Worm (Caenorhabditis elegans) whole organism, young adult: ENCODE results near the gene T14B4.1.

Source experiments
- B0336.3 ChIP-seq: fragments of 200-800 bp; sonication (Bioruptor generic); IDR thresholded peaks from 2 replicates; pipeline ENCODE4 v1.3.6; 2022; ENCODE audit warnings: missing genetic modification characterization, missing compliant biosample characterization
- D2030.7 ChIP-seq: fragments of 200-800 bp; sonication (Bioruptor generic); IDR thresholded peaks from 2 replicates; pipeline ENCODE4 v1.3.6; 2022; ENCODE audit warnings: missing genetic modification reagents, missing genetic modification characterization, missing compliant biosample characterization
- F10E7.11 ChIP-seq: sonication (generic microtip); optimal IDR thresholded peaks from 2 replicates; lab custom pipeline; 2017; ENCODE audit warnings: mild to moderate bottlenecking, missing genetic modification characterization, moderate library complexity, missing compliant biosample characterization
- F23B12.7 ChIP-seq: sonication (generic microtip); optimal IDR thresholded peaks from 2 replicates; lab custom pipeline; 2017; ENCODE audit warnings: missing genetic modification characterization, mild to moderate bottlenecking, missing compliant biosample characterization, antibody characterized with exemption, moderate library complexity; ENCODE audit not compliant: insufficient read depth
- F33H1.4 ChIP-seq: fragments of 200-800 bp; sonication (Bioruptor generic); IDR thresholded peaks from 2 replicates; pipeline ENCODE4 v1.3.6; 2022; ENCODE audit warnings: missing genetic modification reagents, missing genetic modification characterization, missing compliant biosample characterization
- F57A8.1 ChIP-seq: fragments of 200-800 bp; sonication (Bioruptor generic); optimal IDR thresholded peaks from 2 replicates; lab custom pipeline; 2018; ENCODE audit warnings: mild to moderate bottlenecking, missing genetic modification characterization, moderate library complexity, missing compliant biosample characterization
- K12H6.12 ChIP-seq: fragments of 200-800 bp; sonication (Bioruptor generic); optimal IDR thresholded peaks from 2 replicates; lab custom pipeline; 2018; ENCODE audit warnings: mild to moderate bottlenecking, missing genetic modification characterization, missing compliant biosample characterization
- T26A5.8 ChIP-seq: sonication (generic microtip); optimal IDR thresholded peaks from 2 replicates; lab custom pipeline; 2016; ENCODE audit warnings: missing genetic modification characterization, missing compliant biosample characterization
- ZK185.1 ChIP-seq: sonication (generic microtip); optimal IDR thresholded peaks from 2 replicates; lab custom pipeline; 2016; ENCODE audit warnings: mild to moderate bottlenecking, missing genetic modification characterization, missing compliant biosample characterization; ENCODE audit not compliant: poor library complexity, severe bottlenecking
- aptf-2 ChIP-seq: fragments of 200-800 bp; sonication (Bioruptor generic); conservative IDR thresholded peaks from 2 replicates; pipeline ENCODE4 v1.3.6; 2022; ENCODE audit warnings: missing genetic modification reagents, missing genetic modification characterization, missing compliant biosample characterization
- athp-1 ChIP-seq: sonication (generic microtip); optimal IDR thresholded peaks from 2 replicates; lab custom pipeline; 2017; ENCODE audit warnings: mild to moderate bottlenecking, missing genetic modification characterization, missing compliant biosample characterization
- attf-3 ChIP-seq: fragments of 200-800 bp; sonication (Bioruptor generic); conservative IDR thresholded peaks from 2 replicates; pipeline ENCODE4 v1.3.6; 2022; ENCODE audit warnings: missing genetic modification reagents, missing genetic modification characterization, missing compliant biosample characterization
- attf-5 ChIP-seq: fragments of 200-800 bp; sonication (Bioruptor generic); optimal IDR thresholded peaks from 2 replicates; lab custom pipeline; 2018; ENCODE audit warnings: mild to moderate bottlenecking, missing genetic modification characterization, missing compliant biosample characterization
- bed-1 ChIP-seq: fragments of 200-800 bp; sonication (Bioruptor generic); IDR thresholded peaks from 2 replicates; pipeline ENCODE4 v1.3.6; 2022; ENCODE audit warnings: missing genetic modification reagents, missing genetic modification characterization, missing compliant biosample characterization
- bed-2 ChIP-seq: fragments of 200-800 bp; sonication (Bioruptor generic); IDR thresholded peaks from 2 replicates; pipeline ENCODE4 v1.3.6; 2022; ENCODE audit warnings: missing genetic modification reagents, missing genetic modification characterization, missing compliant biosample characterization
- ceh-100 ChIP-seq: fragments of 200-800 bp; sonication (Bioruptor generic); IDR thresholded peaks from 2 replicates; pipeline ENCODE4 v1.3.6; 2022; ENCODE audit warnings: missing genetic modification reagents, missing genetic modification characterization, missing compliant biosample characterization
- ceh-27 ChIP-seq: fragments of 200-800 bp; sonication (Bioruptor generic); optimal IDR thresholded peaks from 2 replicates; lab custom pipeline; 2018; ENCODE audit warnings: mild to moderate bottlenecking, missing genetic modification characterization, moderate library complexity, missing compliant biosample characterization
- dpff-1 ChIP-seq: sonication (generic microtip); optimal IDR thresholded peaks from 2 replicates; lab custom pipeline; 2017; ENCODE audit warnings: mild to moderate bottlenecking, missing genetic modification characterization, missing compliant biosample characterization
- dpl-1 ChIP-seq: fragments of 150-350 bp; optimal IDR thresholded peaks from 2 replicates; lab custom pipeline; 2014; ENCODE audit warnings: missing biosample characterization, missing genetic modification reagents, missing genetic modification characterization
- egl-44 ChIP-seq: fragments of 200-800 bp; sonication (Bioruptor generic); IDR thresholded peaks from 2 replicates; pipeline ENCODE4 v1.3.6; 2022; ENCODE audit warnings: missing genetic modification reagents, missing genetic modification characterization, missing compliant biosample characterization
- egrh-3 ChIP-seq: fragments of 200-800 bp; sonication (Bioruptor generic); IDR thresholded peaks from 2 replicates; pipeline ENCODE4 v1.3.6; 2022; ENCODE audit warnings: missing genetic modification reagents, missing genetic modification characterization, missing compliant biosample characterization
- ets-4 ChIP-seq: fragments of 200-800 bp; sonication (Bioruptor generic); optimal IDR thresholded peaks from 2 replicates; lab custom pipeline; 2018; ENCODE audit warnings: mild to moderate bottlenecking, missing genetic modification characterization, missing compliant biosample characterization
- hlh-26 ChIP-seq: fragments of 200-800 bp; sonication (Bioruptor generic); conservative IDR thresholded peaks from 2 replicates; pipeline ENCODE4 v1.3.6; 2022; ENCODE audit warnings: missing genetic modification reagents, missing genetic modification characterization, missing compliant biosample characterization
- hmg-1.2 ChIP-seq: fragments of 200-800 bp; sonication (Bioruptor generic); IDR thresholded peaks from 2 replicates; pipeline ENCODE4 v1.3.6; 2022; ENCODE audit warnings: missing genetic modification reagents, missing genetic modification characterization, missing compliant biosample characterization
- hmg-20 ChIP-seq: fragments of 200-800 bp; sonication (Bioruptor generic); IDR thresholded peaks from 2 replicates; pipeline ENCODE4 v1.3.6; 2022; ENCODE audit warnings: missing genetic modification reagents, missing genetic modification characterization, missing compliant biosample characterization
- lin-26 ChIP-seq: fragments of 200-800 bp; sonication (Bioruptor generic); IDR thresholded peaks from 2 replicates; pipeline ENCODE4 v1.3.6; 2022; ENCODE audit warnings: missing genetic modification reagents, missing genetic modification characterization, missing compliant biosample characterization
- lin-54 ChIP-seq: fragments of 200-800 bp; sonication (Bioruptor generic); optimal IDR thresholded peaks from 2 replicates; lab custom pipeline; 2018; ENCODE audit warnings: mild to moderate bottlenecking, missing genetic modification characterization, missing compliant biosample characterization
- lir-1 ChIP-seq: fragments of 200-800 bp; sonication (Bioruptor generic); conservative IDR thresholded peaks from 2 replicates; pipeline ENCODE4 v1.3.6; 2022; ENCODE audit warnings: missing genetic modification reagents, missing genetic modification characterization, missing compliant biosample characterization
- lsy-27 ChIP-seq: sonication (generic microtip); optimal IDR thresholded peaks from 2 replicates; lab custom pipeline; 2017; ENCODE audit warnings: missing genetic modification characterization, mild to moderate bottlenecking, missing compliant biosample characterization, antibody characterized with exemption, missing genotype, borderline replicate concordance; ENCODE audit not compliant: insufficient read depth
- madf-3 ChIP-seq: fragments of 200-800 bp; sonication (Bioruptor generic); IDR thresholded peaks from 2 replicates; pipeline ENCODE4 v1.3.6; 2022; ENCODE audit warnings: missing genetic modification reagents, missing genetic modification characterization, missing compliant biosample characterization
- madf-6 ChIP-seq: fragments of 200-800 bp; sonication (Bioruptor generic); IDR thresholded peaks from 2 replicates; pipeline ENCODE4 v1.3.6; 2022; ENCODE audit warnings: missing genetic modification reagents, missing genetic modification characterization, missing compliant biosample characterization
- mcd-1 ChIP-seq: fragments of 200-800 bp; sonication (Bioruptor generic); IDR thresholded peaks from 2 replicates; pipeline ENCODE4 v1.3.6; 2022; ENCODE audit warnings: missing genetic modification reagents, missing genetic modification characterization, missing compliant biosample characterization
- mel-28 ChIP-seq: sonication (generic microtip); optimal IDR thresholded peaks from 2 replicates; lab custom pipeline; 2016; ENCODE audit warnings: borderline replicate concordance, mild to moderate bottlenecking, missing genetic modification characterization, missing compliant biosample characterization
- nfyb-1 ChIP-seq: fragments of 200-800 bp; sonication (Bioruptor generic); IDR thresholded peaks from 2 replicates; pipeline ENCODE4 v1.3.6; 2022; ENCODE audit warnings: missing genetic modification reagents, missing genetic modification characterization, missing compliant biosample characterization
- nhr-120 ChIP-seq: fragments of 200-800 bp; sonication (Bioruptor generic); IDR thresholded peaks from 2 replicates; pipeline ENCODE4 v1.3.6; 2022; ENCODE audit warnings: missing genetic modification characterization, missing compliant biosample characterization
- nhr-80 ChIP-seq: sonication (generic microtip); optimal IDR thresholded peaks from 2 replicates; lab custom pipeline; 2016; ENCODE audit warnings: missing genetic modification characterization, missing compliant biosample characterization
- pbrm-1 ChIP-seq: fragments of 200-800 bp; sonication (Bioruptor generic); IDR thresholded peaks from 2 replicates; pipeline ENCODE4 v1.3.6; 2022; ENCODE audit warnings: missing genetic modification reagents, missing genetic modification characterization, missing compliant biosample characterization
- rcor-1 ChIP-seq: fragments of 200-800 bp; sonication (Bioruptor generic); IDR thresholded peaks from 2 replicates; pipeline ENCODE4 v1.3.6; 2022; ENCODE audit warnings: missing genetic modification reagents, missing genetic modification characterization, missing compliant biosample characterization
- sdz-38 ChIP-seq: sonication (generic microtip); optimal IDR thresholded peaks from 2 replicates; lab custom pipeline; 2016; ENCODE audit warnings: missing genotype, missing genetic modification characterization, missing compliant biosample characterization
- snpc-3.4 ChIP-seq: sonication (generic microtip); optimal IDR thresholded peaks from 2 replicates; lab custom pipeline; 2017; ENCODE audit warnings: missing genetic modification characterization, mild to moderate bottlenecking, missing compliant biosample characterization, antibody characterized with exemption, moderate library complexity, missing genotype, missing genetic modification reagents
- snpc-4 ChIP-seq, 5 experiments: fragments of 150-350 bp in 1 of 5; sonication (generic microtip) in 4 of 5; optimal IDR thresholded peaks; 2 replicates each; lab custom pipeline; 2014 to 2018; ENCODE audit warnings: missing genetic modification characterization in 5 of 5, missing biosample characterization in 3 of 5, antibody characterized with exemption in 2 of 5, mild to moderate bottlenecking in 2 of 5, missing compliant biosample characterization in 2 of 5, missing genotype in 2 of 5, moderate library complexity in 2 of 5, missing genetic modification reagents in 1 of 5
- tbx-9 ChIP-seq: sonication (generic microtip); optimal IDR thresholded peaks from 2 replicates; lab custom pipeline; 2016; ENCODE audit warnings: borderline replicate concordance, missing genetic modification characterization, inconsistent platforms, missing compliant biosample characterization
- unc-130 ChIP-seq: sonication (generic microtip); optimal IDR thresholded peaks from 2 replicates; lab custom pipeline; 2016; ENCODE audit warnings: missing genetic modification reagents, missing genetic modification characterization, missing compliant biosample characterization
- zim-3 ChIP-seq: sonication (generic microtip); optimal IDR thresholded peaks from 2 replicates; lab custom pipeline; 2017; ENCODE audit warnings: mild to moderate bottlenecking, missing genetic modification characterization, moderate library complexity, missing compliant biosample characterization
- ztf-18 ChIP-seq: sonication (generic microtip); optimal IDR thresholded peaks from 2 replicates; lab custom pipeline; 2016; ENCODE audit warnings: missing genotype, mild to moderate bottlenecking, missing genetic modification characterization, missing compliant biosample characterization
- ztf-26 ChIP-seq: sonication (generic microtip); optimal IDR thresholded peaks from 2 replicates; lab custom pipeline; 2017; ENCODE audit warnings: missing genetic modification characterization, missing compliant biosample characterization

Gene T14B4.1

DNA sequence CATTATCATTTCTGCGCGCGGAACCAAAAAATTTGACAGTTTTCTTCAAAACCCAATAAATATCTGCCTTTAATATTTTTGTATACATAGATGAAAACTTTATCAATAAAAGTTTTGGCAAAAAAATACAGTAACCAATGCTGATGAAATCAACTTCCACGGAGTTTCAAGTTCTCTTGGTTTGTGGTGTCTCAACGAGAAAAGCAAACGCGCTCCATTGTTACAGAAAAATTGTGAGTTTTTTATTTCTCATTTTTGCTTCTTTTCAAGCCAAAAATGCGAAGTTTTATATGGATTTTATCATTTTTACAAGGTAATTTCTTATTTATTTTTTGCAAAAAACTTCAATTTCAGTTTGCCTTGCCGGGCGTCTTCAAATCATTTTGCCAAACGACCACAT is 2.0 kb upstream of the T14B4.1 start, which contains the start of gene T14B4.3:
Gene T14B4.3 (plus strand): TSS at position 264 of the 400 bp plus-strand sequence.
- TF ChIP-seq ZK185.1 (tag; lab: Kevin White, UChicago) (peak; percentile 24), egrh-3 (GFP tag; lab: Robert Waterston, UW) (no peak), F23B12.7 (peak; percentile 78), nfyb-1 (GFP tag; lab: Robert Waterston, UW) (no peak), B0336.3 (GFP tag; lab: Robert Waterston, UW) (no peak), ztf-18 (tag; lab: Kevin White, UChicago) (peak; percentile 32), nhr-80 (tag; lab: Kevin White, UChicago) (peak; percentile 26), ceh-100 (peak; percentile 97), pbrm-1 (no peak), lsy-27 (tag; lab: Kevin White, UChicago) (no peak), K12H6.12 (tag; lab: Kevin White, UChicago) (peak; percentile 22), ceh-27 (GFP tag; lab: Kevin White, UChicago) (peak; percentile 53), F33H1.4 (GFP tag; lab: Robert Waterston, UW) (peak; percentile 25; the same call in 1 of the 2 replicates), attf-5 (GFP tag; lab: Kevin White, UChicago) (peak; percentile 67), tbx-9 (tag; lab: Kevin White, UChicago) (no peak), rcor-1 (peak; percentile 27; the same call in 1 of the 2 replicates), attf-3 (GFP tag; lab: Robert Waterston, UW) (peak; percentile 56; the same call in 1 of the 2 replicates), mel-28 (tag; lab: Kevin White, UChicago) (no peak), D2030.7 (GFP tag; lab: Robert Waterston, UW) (peak; percentile 50), snpc-3.4 (tag; lab: Kevin White, UChicago) (peak; percentile 20), unc-130 (GFP tag; lab: Kevin White, UChicago) (peak; percentile 38), hmg-20 (GFP tag; lab: Robert Waterston, UW) (no peak), lir-1 (GFP tag; lab: Robert Waterston, UW) (0 out of 2 replicates have a peak, but pooled peaks have one; percentile 24), hmg-1.2 (GFP tag; lab: Robert Waterston, UW) (peak; percentile 64), zim-3 (tag; lab: Kevin White, UChicago) (no peak), mcd-1 (GFP tag; lab: Robert Waterston, UW) (peak; percentile 92), snpc-4 (GFP tag; optimal IDR thresholded peaks at IDR 0.05; lab: Kevin White, UChicago) (no peak), snpc-4 (tag; optimal IDR thresholded peaks at IDR 0.05; lab: Kevin White, UChicago) (peak in 1 of 4 experiments; percentile 20)

DNA sequence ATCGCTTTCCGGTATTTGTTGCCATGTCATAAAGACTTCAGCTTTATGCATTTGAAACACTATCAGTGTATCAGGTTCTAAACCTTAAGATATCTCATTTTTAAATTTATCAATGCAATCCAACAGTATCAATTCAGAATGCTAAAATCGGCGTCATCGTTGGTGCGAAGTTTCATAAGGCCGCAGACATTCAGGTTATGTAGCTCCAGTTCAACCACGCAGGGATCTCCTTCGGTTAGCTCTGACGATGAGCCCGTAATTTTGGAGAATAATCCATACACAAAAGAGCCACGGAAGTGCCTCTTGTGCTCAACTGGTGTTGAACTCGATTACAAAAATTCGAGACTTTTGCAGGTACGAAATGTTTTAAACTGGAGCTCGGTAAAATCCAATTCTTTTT is 638 bp upstream of the T14B4.1 start, which contains the start of gene mrps-18.C:
Gene mrps-18.C (plus strand): TSS at position 138 of the 400 bp plus-strand sequence.
- TF ChIP-seq lin-54 (no peak), bed-1 (GFP tag; lab: Robert Waterston, UW) (no peak), dpff-1 (no peak), egl-44 (no peak), aptf-2 (no peak), bed-2 (GFP tag; lab: Robert Waterston, UW) (no peak), F33H1.4 (GFP tag; lab: Robert Waterston, UW) (no peak), F10E7.11 (no peak), ets-4 (no peak), sdz-38 (tag; lab: Kevin White, UChicago) (no peak), mcd-1 (GFP tag; lab: Robert Waterston, UW) (0 out of 2 replicates have a peak, but pooled peaks have one; percentile 30), lin-26 (GFP tag; lab: Robert Waterston, UW) (no peak), ztf-26 (no peak), madf-6 (peak; percentile 47), athp-1 (tag; lab: Kevin White, UChicago) (peak; percentile 22), dpl-1 (GFP tag; lab: Kevin White, UChicago) (no peak), nhr-120 (no peak), tbx-9 (tag; lab: Kevin White, UChicago) (no peak), T26A5.8 (tag; lab: Kevin White, UChicago) (no peak), hlh-26 (GFP tag; lab: Robert Waterston, UW) (no peak), mel-28 (tag; lab: Kevin White, UChicago) (no peak), F57A8.1 (no peak), madf-3 (GFP tag; lab: Robert Waterston, UW) (0 out of 2 replicates have a peak, but pooled peaks have one; percentile 7)
